Fruit fly (Drosophila melanogaster): ENCODE data around the gene Naa30B.
A peak's percentile ranks its signal among the peaks of the same experiment; 100 is the strongest.

Gene Naa30B

DNA sequence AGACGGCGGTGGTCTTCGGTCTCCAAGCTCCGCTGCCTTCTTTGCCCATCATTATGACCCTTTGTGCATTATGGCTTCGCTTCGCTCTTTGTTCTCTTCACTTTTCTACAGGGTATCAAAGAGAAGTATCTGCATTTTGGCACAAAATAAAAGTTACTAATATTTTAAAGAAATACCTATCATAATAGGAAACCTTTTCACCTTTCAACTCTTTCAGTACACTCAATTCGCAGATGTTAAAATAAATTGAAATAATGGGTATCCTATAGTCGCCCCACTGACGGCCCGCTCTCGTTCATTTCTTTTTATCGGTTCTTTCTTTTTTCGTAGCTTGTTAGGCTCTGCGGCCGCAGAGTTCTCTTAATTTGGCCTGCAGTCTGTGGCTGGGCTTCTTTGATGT lies 29.0 kb downstream of the Naa30B start (continued):
- TF ChIP-seq CG11560 (tag; IDR thresholded peaks at IDR 0.05) (no peak), ato (GFP tag; IDR thresholded peaks at IDR 0.05; ENCODE audit: partially characterized antibody) (no peak), disco-r (GFP tag; optimal IDR thresholded peaks at IDR 0.05) (peak; percentile 32), crc (GFP tag; optimal IDR thresholded peaks at IDR 0.05) (peak; percentile 26), kay (GFP tag; optimal IDR thresholded peaks at IDR 0.05) (peak; percentile 61), Sry-β (GFP tag; optimal IDR thresholded peaks at IDR 0.05) (peak; percentile 62), Myb (GFP tag; optimal IDR thresholded peaks at IDR 0.05) (peak; percentile 20), CG10543 (GFP tag; optimal IDR thresholded peaks at IDR 0.05) (no peak), mld (GFP tag; IDR thresholded peaks at IDR 0.05; ENCODE audit: partially characterized antibody) (0 out of 3 replicates have a peak, but pooled peaks have one; percentile 16), Mrtf (GFP tag; IDR thresholded peaks at IDR 0.05) (peak; percentile 68; the same call in 1 of the 3 replicates), CG16779 (GFP tag; IDR thresholded peaks at IDR 0.05) (no peak), croc (GFP tag; conservative IDR thresholded peaks at IDR 0.05) (peak; percentile 95), bsh (GFP tag; optimal IDR thresholded peaks at IDR 0.05) (peak; percentile 50 to 98), Dbx (GFP tag; IDR thresholded peaks at IDR 0.05) (no peak), CG9727 (GFP tag; optimal IDR thresholded peaks at IDR 0.05) (peak; percentile 92), fu2 (GFP tag; optimal IDR thresholded peaks at IDR 0.05) (no peak), danr (GFP tag; IDR thresholded peaks at IDR 0.05) (peak; percentile 70), CG3281 (GFP tag; optimal IDR thresholded peaks at IDR 0.05) (no peak), chif (GFP tag; optimal IDR thresholded peaks at IDR 0.05) (peak; percentile 92 to 95), ab (GFP tag; optimal IDR thresholded peaks at IDR 0.05) (peak; percentile 70), lilli (GFP tag; optimal IDR thresholded peaks at IDR 0.05) (peak; percentile 82), CG7963 (GFP tag; IDR thresholded peaks at IDR 0.05; ENCODE audit: partially characterized antibody) (no peak), Elba2 (GFP tag; optimal IDR thresholded peaks at IDR 0.05) (peak; percentile 59), CG11085 (GFP tag; IDR thresholded peaks at IDR 0.05) (no peak; the same call in 1 of the 2 replicates), Ets97D (GFP tag; optimal IDR thresholded peaks at IDR 0.05) (peak; percentile 25), CoRest (tag; optimal IDR thresholded peaks at IDR 0.05) (peak; percentile 90), Sry-δ (GFP tag; optimal IDR thresholded peaks at IDR 0.05) (peak; percentile 26), NC2α (GFP tag; optimal IDR thresholded peaks at IDR 0.05) (peak; percentile 80), CG5180 (GFP tag; optimal IDR thresholded peaks at IDR 0.05) (peak; percentile 39), CG8924 (tag; optimal IDR thresholded peaks at IDR 0.05) (peak; percentile 91), CG1832 (GFP tag; optimal IDR thresholded peaks at IDR 0.05) (no peak), pfk (GFP tag; optimal IDR thresholded peaks at IDR 0.05) (no peak), slp2 (GFP tag; optimal IDR thresholded peaks at IDR 0.05) (peak; percentile 74), al (GFP tag; IDR thresholded peaks at IDR 0.05) (no peak), CG4707 (GFP tag; optimal IDR thresholded peaks at IDR 0.05) (peak; percentile 79), dati (GFP tag; IDR thresholded peaks at IDR 0.05) (peak; percentile 80), emc (GFP tag; optimal IDR thresholded peaks at IDR 0.05) (no peak), h (optimal IDR thresholded peaks at IDR 0.05) (no peak), BEAF-32 (GFP tag; optimal IDR thresholded peaks at IDR 0.05) (no peak), ranshi (GFP tag; IDR thresholded peaks at IDR 0.05) (peak; percentile 81; the same call in 1 of the 2 replicates), CG13287 (GFP tag; IDR thresholded peaks at IDR 0.05; ENCODE audit: partially characterized antibody) (no peak), CG17186 (GFP tag; optimal IDR thresholded peaks at IDR 0.05) (peak; percentile 7), CG10431 (GFP tag; optimal IDR thresholded peaks at IDR 0.05) (peak; percentile 90), da (GFP tag; optimal IDR thresholded peaks at IDR 0.05) (peak; percentile 49), Ssrp (tag; optimal IDR thresholded peaks at IDR 0.05) (peak; percentile 94), HLHmδ (GFP tag; optimal IDR thresholded peaks at IDR 0.05) (no peak), CG14860 (GFP tag; IDR thresholded peaks at IDR 0.05; ENCODE audit: partially characterized antibody) (no peak), CG17912 (GFP tag; optimal IDR thresholded peaks at IDR 0.05) (no peak), sc (optimal IDR thresholded peaks at IDR 0.05) (no peak), sc (GFP tag; optimal IDR thresholded peaks at IDR 0.05) (peak; percentile 89), zen (tag; optimal IDR thresholded peaks at IDR 0.05) (peak; percentile 88)

Data from whole organism, embryonic.